Fruit fly (Drosophila melanogaster): Measurements from ENCODE around the gene Cdep.

Gene Cdep

dm6 chr3R:4863825-4864224 is 46.5 kb upstream of the Cdep start (continued):
- no peak for TF ChIP-seq ac (GFP tag; optimal IDR thresholded peaks at IDR 0.05)
- TF ChIP-seq kah (GFP tag; optimal IDR thresholded peaks at IDR 0.05): no peak
- no peak for TF ChIP-seq cato (GFP tag; optimal IDR thresholded peaks at IDR 0.05; ENCODE audit: borderline replicate concordance)
- TF ChIP-seq Rfx (GFP tag; IDR thresholded peaks at IDR 0.05): no peak
- no peak for TF ChIP-seq Fer3 (tag; optimal IDR thresholded peaks at IDR 0.05)
- no peak for TF ChIP-seq CG2120 (GFP tag; optimal IDR thresholded peaks at IDR 0.05)
- TF ChIP-seq PHDP (tag; optimal IDR thresholded peaks at IDR 0.05): no peak
- TF ChIP-seq Mrtf (GFP tag; IDR thresholded peaks at IDR 0.05): no peak
- no peak for TF ChIP-seq CG15011 (GFP tag; optimal IDR thresholded peaks at IDR 0.05)
- no peak for TF ChIP-seq CG34224 (GFP tag; IDR thresholded peaks at IDR 0.05; ENCODE audit: partially characterized antibody)
- TF ChIP-seq CG17612 (GFP tag; IDR thresholded peaks at IDR 0.05): no peak
- peak; percentile 91 for TF ChIP-seq D (optimal IDR thresholded peaks at IDR 0.05)
- TF ChIP-seq D (GFP tag; optimal IDR thresholded peaks at IDR 0.05): peak; percentile 49
- peak; percentile 10 for TF ChIP-seq CG15696 (tag; optimal IDR thresholded peaks at IDR 0.05)
- no peak for TF ChIP-seq Sry-β (GFP tag; optimal IDR thresholded peaks at IDR 0.05)
- no peak for TF ChIP-seq Ssrp (tag; optimal IDR thresholded peaks at IDR 0.05)
- no peak for TF ChIP-seq CG7963 (GFP tag; IDR thresholded peaks at IDR 0.05; ENCODE audit: partially characterized antibody)
- TF ChIP-seq seq (GFP tag; IDR thresholded peaks at IDR 0.05): no peak
- no peak for TF ChIP-seq pnt (GFP tag; optimal IDR thresholded peaks at IDR 0.05)
- TF ChIP-seq Rx (GFP tag; IDR thresholded peaks at IDR 0.05): no peak
- TF ChIP-seq Hey (tag; optimal IDR thresholded peaks at IDR 0.05): no peak
- TF ChIP-seq p53 (GFP tag; optimal IDR thresholded peaks at IDR 0.05): no peak
- no peak for TF ChIP-seq ken (GFP tag; IDR thresholded peaks at IDR 0.05)
- no peak for TF ChIP-seq CG3281 (GFP tag; optimal IDR thresholded peaks at IDR 0.05)
- TF ChIP-seq oc (tag; optimal IDR thresholded peaks at IDR 0.05): peak; percentile 53
- no peak for TF ChIP-seq CG14014 (GFP tag; IDR thresholded peaks at IDR 0.05)
- TF ChIP-seq D19B (GFP tag; optimal IDR thresholded peaks at IDR 0.05): no peak
- no peak for TF ChIP-seq CG3838 (GFP tag; optimal IDR thresholded peaks at IDR 0.05)
- TF ChIP-seq Kr (GFP tag; optimal IDR thresholded peaks at IDR 0.05): peak; percentile 80
- TF ChIP-seq zen (tag; optimal IDR thresholded peaks at IDR 0.05): peak; percentile 28
- no peak for TF ChIP-seq CG9437 (GFP tag; optimal IDR thresholded peaks at IDR 0.05)
- no peak for TF ChIP-seq br (optimal IDR thresholded peaks at IDR 0.05)
- TF ChIP-seq ttk (GFP tag; IDR thresholded peaks at IDR 0.05): no peak
- TF ChIP-seq unc-4 (GFP tag; IDR thresholded peaks at IDR 0.05; ENCODE audit: partially characterized antibody): no peak
- TF ChIP-seq pum (GFP tag; optimal IDR thresholded peaks at IDR 0.05): no peak
- no peak for TF ChIP-seq Eip74EF (GFP tag; optimal IDR thresholded peaks at IDR 0.05)
- peak; percentile 72 for TF ChIP-seq pros (GFP tag; optimal IDR thresholded peaks at IDR 0.05)
- no peak for TF ChIP-seq CG17385 (GFP tag; optimal IDR thresholded peaks at IDR 0.05)
- TF ChIP-seq CG18764 (GFP tag; optimal IDR thresholded peaks at IDR 0.05): no peak
- no peak for TF ChIP-seq CG2712 (tag; optimal IDR thresholded peaks at IDR 0.05)
- no peak for TF ChIP-seq ewg (GFP tag; optimal IDR thresholded peaks at IDR 0.05)
- TF ChIP-seq knrl (GFP tag; IDR thresholded peaks at IDR 0.05; ENCODE audit: partially characterized antibody): no peak
- TF ChIP-seq bowl (GFP tag; IDR thresholded peaks at IDR 0.05): no peak
- TF ChIP-seq tll (GFP tag; optimal IDR thresholded peaks at IDR 0.05): peak in 1 of 2 experiments; percentile 79
- TF ChIP-seq hbn (GFP tag; IDR thresholded peaks at IDR 0.05; ENCODE audit: partially characterized antibody): no peak
- no peak for TF ChIP-seq vfl (GFP tag; optimal IDR thresholded peaks at IDR 0.05)
- no peak for TF ChIP-seq esg (GFP tag; conservative IDR thresholded peaks at IDR 0.05)
- no peak for TF ChIP-seq CG17802 (tag; optimal IDR thresholded peaks at IDR 0.05)
- no peak for TF ChIP-seq CG3065 (GFP tag; optimal IDR thresholded peaks at IDR 0.05)
